Worm (Caenorhabditis elegans): ENCODE results near the gene wago-5.
A peak's percentile ranks its signal among the peaks of the same experiment; 100 is the strongest.

wago-5 gene

ce11 chrII:5805303-5805702 lies 10.0 kb downstream of the wago-5 start, which contains the start of gene K05F1.10 (continued):
- TF ChIP-seq ceh-32 (tag; optimal IDR thresholded peaks at IDR 0.05; ENCODE audit: poor library complexity) (no peak), gei-8 (GFP tag; optimal IDR thresholded peaks at IDR 0.05) (no peak), hlh-11 (tag; optimal IDR thresholded peaks at IDR 0.05) (peak; percentile 38), mep-1 (tag; optimal IDR thresholded peaks at IDR 0.05) (no peak), nhr-25 (tag; optimal IDR thresholded peaks at IDR 0.05; ENCODE audit: borderline replicate concordance, insufficient read depth) (no peak), set-16 (GFP tag; IDR thresholded peaks at IDR 0.05) (no peak), tra-1 (GFP tag; IDR thresholded peaks at IDR 0.05) (no peak), snpc-4 (tag; optimal IDR thresholded peaks at IDR 0.05) (no peak), spr-1 (tag; optimal IDR thresholded peaks at IDR 0.05) (no peak), hlh-30 (tag; optimal IDR thresholded peaks at IDR 0.05; ENCODE audit: insufficient read depth) (peak; percentile 45), Y48G9A.11 (GFP tag; IDR thresholded peaks at IDR 0.05) (no peak), ZK337.2 (GFP tag; IDR thresholded peaks at IDR 0.05) (no peak), Y75B8A.6 (GFP tag; IDR thresholded peaks at IDR 0.05) (no peak), snpc-1.2 (GFP tag; IDR thresholded peaks at IDR 0.05) (no peak), daf-19 (GFP tag; conservative IDR thresholded peaks at IDR 0.05) (no peak), sdz-12 (GFP tag; optimal IDR thresholded peaks at IDR 0.05) (no peak), nhr-11 (tag; optimal IDR thresholded peaks at IDR 0.05) (no peak), F37D6.2 (tag; optimal IDR thresholded peaks at IDR 0.05) (no peak), lin-39 (tag; optimal IDR thresholded peaks at IDR 0.05) (no peak), lin-15B (tag; optimal IDR thresholded peaks at IDR 0.05) (no peak), madf-5 (GFP tag; IDR thresholded peaks at IDR 0.05) (no peak), T26A8.4 (GFP tag; IDR thresholded peaks at IDR 0.05) (no peak), F26F4.8 (GFP tag; conservative IDR thresholded peaks at IDR 0.05) (no peak), attf-4 (tag; optimal IDR thresholded peaks at IDR 0.05) (no peak), D1046.2 (GFP tag; IDR thresholded peaks at IDR 0.05) (no peak), nhr-42 (GFP tag; IDR thresholded peaks at IDR 0.05) (no peak), skn-1 (tag; optimal IDR thresholded peaks at IDR 0.05) (no peak), lin-13 (GFP tag; optimal IDR thresholded peaks at IDR 0.05) (no peak), T20F7.1 (GFP tag; optimal IDR thresholded peaks at IDR 0.05) (no peak), lsy-2 (tag; optimal IDR thresholded peaks at IDR 0.05) (no peak), nhr-76 (tag; optimal IDR thresholded peaks at IDR 0.05) (no peak), dve-1 (tag; optimal IDR thresholded peaks at IDR 0.05; ENCODE audit: insufficient read depth) (peak; percentile 4), lir-3 (tag; optimal IDR thresholded peaks at IDR 0.05) (no peak), egl-27 (tag; optimal IDR thresholded peaks at IDR 0.05) (no peak), dmd-6 (GFP tag; IDR thresholded peaks at IDR 0.05) (peak; percentile 46), fkh-10 (GFP tag; optimal IDR thresholded peaks at IDR 0.05) (no peak), mes-2 (tag; optimal IDR thresholded peaks at IDR 0.05; ENCODE audit: poor library complexity, severe bottlenecking) (no peak), pqm-1 (tag; optimal IDR thresholded peaks at IDR 0.05) (peak; percentile 19), duxl-1 (tag; optimal IDR thresholded peaks at IDR 0.05; ENCODE audit: poor library complexity) (no peak), zip-2 (tag; optimal IDR thresholded peaks at IDR 0.05) (no peak), ces-1 (GFP tag; optimal IDR thresholded peaks at IDR 0.05) (no peak), lin-38 (GFP tag; IDR thresholded peaks at IDR 0.05) (no peak), hmg-1.1 (GFP tag; IDR thresholded peaks at IDR 0.05) (no peak), mxl-3 (GFP tag; optimal IDR thresholded peaks at IDR 0.05) (no peak), nhr-237 (tag; optimal IDR thresholded peaks at IDR 0.05) (no peak), unc-130 (GFP tag; optimal IDR thresholded peaks at IDR 0.05) (no peak), nhr-48 (tag; optimal IDR thresholded peaks at IDR 0.05) (no peak), mxl-2 (GFP tag; conservative IDR thresholded peaks at IDR 0.05) (no peak)

All from whole organism, L4 larva.